Comparison of ENCODE assay signal across 5 worm cellular contexts in the genomic region with DNA sequence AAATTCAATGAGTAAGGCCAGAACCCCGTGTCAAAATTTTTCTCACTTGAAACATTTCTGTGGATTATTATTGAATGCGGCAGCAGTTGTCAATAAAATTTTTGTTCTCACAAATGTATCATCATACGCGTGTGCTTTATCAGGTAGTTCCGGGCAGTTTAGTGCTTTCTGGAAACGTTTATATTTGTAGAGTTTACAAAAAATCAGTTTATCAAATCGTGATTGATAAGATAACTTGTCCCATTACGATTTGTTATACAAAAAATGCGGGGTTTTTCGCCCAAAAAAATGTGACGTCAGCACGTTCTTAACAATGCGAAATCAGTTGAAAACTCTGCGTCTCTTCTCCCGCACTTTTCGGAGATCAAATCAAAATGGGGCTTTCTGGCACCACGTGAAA.
A peak's percentile ranks its signal among the peaks of the same experiment; 100 is the strongest.
TF ChIP-seq lines count a peak whose summit lies in the region.

No protein-coding gene starts in this region.

TF ChIP-seq in whole organism, L1 larva, 84 proteins besides CTCF, POLR2A, EP300 and RAD21:
- TF ChIP-seq efl-3 (GFP tag; optimal IDR thresholded peaks at IDR 0.05; lab: Kevin White, UChicago) (no peak), lin-35 (GFP tag; optimal IDR thresholded peaks at IDR 0.05; lab: Kevin White, UChicago) (peak in 1 of 2 experiments; percentile 15), lir-3 (tag; optimal IDR thresholded peaks at IDR 0.05; lab: Kevin White, UChicago; ENCODE audit: poor library complexity) (no peak), efl-1 (optimal IDR thresholded peaks at IDR 0.05; lab: Kevin White, UChicago) (no peak), efl-1 (GFP tag; optimal IDR thresholded peaks at IDR 0.05 in 1 of 2; lab: Kevin White, UChicago) (peak in 1 of 2 experiments; percentile 62), elt-2 (tag; optimal IDR thresholded peaks at IDR 0.05; lab: Kevin White, UChicago) (peak; percentile 90)
TF ChIP-seq in whole organism, L1 larva: peak in this region for 3.

TF ChIP-seq in whole organism, L2 larva, 48 proteins besides CTCF, POLR2A, EP300 and RAD21:
- TF ChIP-seq lin-13 (GFP tag; optimal IDR thresholded peaks at IDR 0.05; lab: Kevin White, UChicago) = no peak
- peak; percentile 37 for TF ChIP-seq sma-9 (GFP tag; optimal IDR thresholded peaks at IDR 0.05; lab: Kevin White, UChicago)
- TF ChIP-seq sma-9 (tag; optimal IDR thresholded peaks at IDR 0.05; lab: Kevin White, UChicago) = no peak
- TF ChIP-seq fos-1 (tag; optimal IDR thresholded peaks at IDR 0.05; lab: Kevin White, UChicago) = peak; percentile 28
- no peak for TF ChIP-seq unc-55 (GFP tag; optimal IDR thresholded peaks at IDR 0.05; lab: Kevin White, UChicago)
- TF ChIP-seq nhr-237 (tag; optimal IDR thresholded peaks at IDR 0.05; lab: Kevin White, UChicago) = no peak

TF ChIP-seq in whole organism, L3 larva, 47 proteins besides CTCF, POLR2A, EP300 and RAD21:
- TF ChIP-seq elt-2 (tag; optimal IDR thresholded peaks at IDR 0.05; lab: Kevin White, UChicago) (peak; percentile 92), ceh-28 (tag; optimal IDR thresholded peaks at IDR 0.05; lab: Kevin White, UChicago) (no peak)
TF ChIP-seq in whole organism, L3 larva: peak in this region for 1.

TF ChIP-seq in whole organism, L4 larva, 104 proteins besides CTCF, POLR2A, EP300 and RAD21 (continues in another document):
- TF ChIP-seq Y48G9A.11 (GFP tag; IDR thresholded peaks at IDR 0.05; lab: Robert Waterston, UW) (no peak), nhr-28 (tag; optimal IDR thresholded peaks at IDR 0.05; lab: Kevin White, UChicago) (peak; percentile 28), nhr-11 (tag; optimal IDR thresholded peaks at IDR 0.05; lab: Kevin White, UChicago) (no peak), ceh-28 (tag; optimal IDR thresholded peaks at IDR 0.05; lab: Kevin White, UChicago) (no peak), aly-2 (tag; optimal IDR thresholded peaks at IDR 0.05; lab: Kevin White, UChicago) (no peak), Y105C5A.15 (GFP tag; IDR thresholded peaks at IDR 0.05; lab: Robert Waterston, UW) (no peak), F44E2.7 (GFP tag; IDR thresholded peaks at IDR 0.05; lab: Robert Waterston, UW) (no peak), hmg-1.1 (GFP tag; IDR thresholded peaks at IDR 0.05; lab: Robert Waterston, UW) (no peak), fos-1 (tag; optimal IDR thresholded peaks at IDR 0.05; lab: Kevin White, UChicago) (no peak), nhr-6 (tag; optimal IDR thresholded peaks at IDR 0.05; lab: Kevin White, UChicago) (no peak), pha-4 (GFP tag; IDR thresholded peaks at IDR 0.05; lab: Robert Waterston, UW) (no peak), pha-4 (tag; optimal IDR thresholded peaks at IDR 0.05; lab: Kevin White, UChicago) (no peak), madf-5 (GFP tag; IDR thresholded peaks at IDR 0.05; lab: Robert Waterston, UW) (no peak), daf-16 (GFP tag; optimal IDR thresholded peaks at IDR 0.05; lab: Kevin White, UChicago) (no peak), daf-16 (tag; optimal IDR thresholded peaks at IDR 0.05; lab: Kevin White, UChicago) (peak; percentile 38), nhr-76 (tag; optimal IDR thresholded peaks at IDR 0.05; lab: Kevin White, UChicago) (no peak), lir-3 (tag; optimal IDR thresholded peaks at IDR 0.05; lab: Kevin White, UChicago) (no peak), mxl-3 (GFP tag; optimal IDR thresholded peaks at IDR 0.05; lab: Kevin White, UChicago) (peak; percentile 10), nhr-102 (tag; optimal IDR thresholded peaks at IDR 0.05; lab: Kevin White, UChicago) (no peak), unc-62 (GFP tag; optimal IDR thresholded peaks at IDR 0.05 in 1 of 2; lab: Kevin White, UChicago) (peak in 1 of 2 experiments; percentile 32), unc-62 (tag; optimal IDR thresholded peaks at IDR 0.05; lab: Kevin White, UChicago) (no peak), hlh-11 (tag; optimal IDR thresholded peaks at IDR 0.05; lab: Kevin White, UChicago) (peak; percentile 48), arid-1 (GFP tag; conservative IDR thresholded peaks at IDR 0.05; lab: Robert Waterston, UW) (no peak), T26A8.4 (GFP tag; IDR thresholded peaks at IDR 0.05; lab: Robert Waterston, UW) (no peak), tag-97 (GFP tag; IDR thresholded peaks at IDR 0.05; lab: Robert Waterston, UW) (no peak), nhr-48 (tag; optimal IDR thresholded peaks at IDR 0.05; lab: Kevin White, UChicago) (no peak), fkh-10 (GFP tag; optimal IDR thresholded peaks at IDR 0.05; lab: Kevin White, UChicago) (no peak), zag-1 (tag; optimal IDR thresholded peaks at IDR 0.05; lab: Kevin White, UChicago) (no peak), zfp-2 (tag; optimal IDR thresholded peaks at IDR 0.05; lab: Kevin White, UChicago) (no peak), ceh-20 (GFP tag; IDR thresholded peaks at IDR 0.05; lab: Robert Waterston, UW) (no peak), F49E8.2 (tag; optimal IDR thresholded peaks at IDR 0.05; lab: Kevin White, UChicago; ENCODE audit: borderline replicate concordance) (no peak), dve-1 (tag; optimal IDR thresholded peaks at IDR 0.05; lab: Kevin White, UChicago; ENCODE audit: insufficient read depth) (peak; percentile 27), nhr-111 (GFP tag; optimal IDR thresholded peaks at IDR 0.05; lab: Kevin White, UChicago) (no peak), R02D3.7 (tag; optimal IDR thresholded peaks at IDR 0.05; lab: Kevin White, UChicago) (no peak), Y5F2A.4 (GFP tag; optimal IDR thresholded peaks at IDR 0.05; lab: Kevin White, UChicago) (no peak), nhr-25 (tag; optimal IDR thresholded peaks at IDR 0.05; lab: Kevin White, UChicago; ENCODE audit: borderline replicate concordance, insufficient read depth) (no peak), sdz-12 (GFP tag; optimal IDR thresholded peaks at IDR 0.05; lab: Kevin White, UChicago) (no peak), F37D6.2 (tag; optimal IDR thresholded peaks at IDR 0.05; lab: Kevin White, UChicago) (no peak)

TF ChIP-seq in whole organism, young adult, 124 proteins besides CTCF, POLR2A, EP300 and RAD21:
- TF ChIP-seq dpl-1 (GFP tag; optimal IDR thresholded peaks at IDR 0.05; lab: Kevin White, UChicago) (no peak), nfya-2 (GFP tag; IDR thresholded peaks at IDR 0.05; lab: Robert Waterston, UW) (no peak), nhr-80 (tag; optimal IDR thresholded peaks at IDR 0.05; lab: Kevin White, UChicago) (peak; percentile 67), akir-1 (GFP tag; optimal IDR thresholded peaks at IDR 0.05; lab: Kevin White, UChicago) (no peak), snpc-3.4 (tag; optimal IDR thresholded peaks at IDR 0.05; lab: Kevin White, UChicago) (no peak)
